Fruit fly (Drosophila melanogaster) S2 (cell line): ENCODE measurements around the gene CG43867.

Experiments used
- CG8478 ChIP-seq: fragments of >200 bp; optimal IDR thresholded peaks from 2 replicates; lab custom pipeline; 2018
- CTCF ChIP-seq, 2 experiments: fragments of >200 bp; optimal IDR thresholded peaks; 2 replicates each; lab custom pipeline; 2018

Gene CG43867

DNA sequence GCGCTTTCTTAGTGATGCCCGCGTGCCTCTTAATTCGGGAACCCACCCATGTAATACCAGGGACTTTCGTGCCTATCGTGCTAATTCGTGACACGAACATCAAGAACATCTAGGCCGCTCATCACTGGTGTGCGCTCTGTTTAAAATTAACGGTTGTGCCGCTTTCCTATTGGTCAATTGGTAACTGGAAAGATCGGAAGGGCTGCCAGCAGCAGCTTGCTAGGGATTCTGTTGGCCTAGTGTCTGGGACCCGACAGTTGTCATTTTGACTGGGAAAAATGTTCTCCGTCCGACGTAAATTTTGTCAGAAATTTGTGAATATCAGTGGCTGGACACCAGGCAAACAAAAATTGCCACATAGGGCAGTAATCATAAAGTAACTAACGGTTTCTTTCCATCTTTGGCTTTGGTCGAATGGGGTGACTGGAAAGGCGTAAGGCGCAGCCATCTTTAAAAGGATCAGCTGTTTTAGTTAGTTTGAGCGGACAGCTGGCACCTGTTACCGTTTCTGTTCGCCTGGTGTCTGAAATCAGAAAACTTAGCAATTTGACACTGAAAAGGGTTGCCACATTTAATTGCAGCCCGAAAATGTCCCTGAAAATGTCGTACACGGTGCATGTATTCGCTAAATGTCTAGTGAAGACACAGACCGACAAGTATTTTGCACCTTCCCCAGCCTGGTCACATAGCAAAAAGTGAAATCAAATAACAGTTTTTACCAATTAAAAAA, 168.7 kb downstream of the CG43867 start, which contains the start of gene CG5273:
Gene CG5273 (plus strand): TSS at position 703 of the 730 bp plus-strand sequence.
- TF ChIP-seq CTCF (optimal IDR thresholded peaks at IDR 0.05; lab: Kevin White, UChicago) (peak; percentile 60 to 68), CG8478 (lab: Kevin White, UChicago) (no peak)
